Worm (Caenorhabditis elegans) whole organism, young adult: ENCODE data around the gene twk-23.

Experiments used
- C06A6.2 ChIP-seq: fragments of 200-800 bp; sonication (Bioruptor generic); conservative IDR thresholded peaks from 2 replicates; pipeline ENCODE4 v1.3.6; 2022; ENCODE audit warnings: missing genetic modification characterization, missing compliant biosample characterization
- D2030.7 ChIP-seq: fragments of 200-800 bp; sonication (Bioruptor generic); IDR thresholded peaks from 2 replicates; pipeline ENCODE4 v1.3.6; 2022; ENCODE audit warnings: missing genetic modification reagents, missing genetic modification characterization, missing compliant biosample characterization
- F39B2.1 ChIP-seq: fragments of 200-800 bp; sonication (Bioruptor generic); IDR thresholded peaks from 2 replicates; pipeline ENCODE4 v1.3.6; 2022; ENCODE audit warnings: missing genetic modification reagents, missing genetic modification characterization, missing compliant biosample characterization
- F52B5.7 ChIP-seq: sonication (generic microtip); optimal IDR thresholded peaks from 2 replicates; lab custom pipeline; 2016; ENCODE audit warnings: mild to moderate bottlenecking, missing genetic modification characterization, missing compliant biosample characterization
- F57A8.1 ChIP-seq: fragments of 200-800 bp; sonication (Bioruptor generic); optimal IDR thresholded peaks from 2 replicates; lab custom pipeline; 2018; ENCODE audit warnings: mild to moderate bottlenecking, missing genetic modification characterization, moderate library complexity, missing compliant biosample characterization
- ama-1 ChIP-seq, 3 experiments: fragments of 150-350 bp in 1 of 3; sonication (generic microtip) in 2 of 3; optimal IDR thresholded peaks; 2 replicates each; lab custom pipeline; 2014 to 2018; ENCODE audit warnings: missing biosample characterization in 2 of 3, missing genetic modification characterization in 2 of 3, missing genetic modification reagents in 2 of 3
- aptf-3 ChIP-seq: fragments of 200-800 bp; sonication (Bioruptor generic); IDR thresholded peaks from 2 replicates; pipeline ENCODE4 v1.3.6; 2022; ENCODE audit warnings: missing genetic modification characterization, missing compliant biosample characterization
- atf-7 ChIP-seq: sonication (generic microtip); optimal IDR thresholded peaks from 2 replicates; lab custom pipeline; 2017; ENCODE audit warnings: mild to moderate bottlenecking, missing genetic modification characterization, missing compliant biosample characterization
- athp-1 ChIP-seq: sonication (generic microtip); optimal IDR thresholded peaks from 2 replicates; lab custom pipeline; 2017; ENCODE audit warnings: mild to moderate bottlenecking, missing genetic modification characterization, missing compliant biosample characterization
- attf-5 ChIP-seq: fragments of 200-800 bp; sonication (Bioruptor generic); optimal IDR thresholded peaks from 2 replicates; lab custom pipeline; 2018; ENCODE audit warnings: mild to moderate bottlenecking, missing genetic modification characterization, missing compliant biosample characterization
- bed-2 ChIP-seq: fragments of 200-800 bp; sonication (Bioruptor generic); IDR thresholded peaks from 2 replicates; pipeline ENCODE4 v1.3.6; 2022; ENCODE audit warnings: missing genetic modification reagents, missing genetic modification characterization, missing compliant biosample characterization
- cebp-1 ChIP-seq, 2 experiments: fragments of 200-800 bp in 1 of 2; sonication (Bioruptor generic) in 1 of 2; sonication (generic microtip) in 1 of 2; IDR thresholded peaks in 1 of 2; optimal IDR thresholded peaks in 1 of 2; 2 replicates each; pipeline versions ENCODE4 v1.3.6 to Lab custom; 2017 to 2022; ENCODE audit warnings: missing compliant biosample characterization in 2 of 2, missing genetic modification characterization in 2 of 2, mild to moderate bottlenecking in 1 of 2, missing genetic modification reagents in 1 of 2, moderate library complexity in 1 of 2
- cebp-2 ChIP-seq: fragments of 200-800 bp; sonication (Bioruptor generic); IDR thresholded peaks from 2 replicates; pipeline ENCODE4 v1.3.6; 2022; ENCODE audit warnings: missing genetic modification characterization, missing compliant biosample characterization
- ceh-100 ChIP-seq: fragments of 200-800 bp; sonication (Bioruptor generic); IDR thresholded peaks from 2 replicates; pipeline ENCODE4 v1.3.6; 2022; ENCODE audit warnings: missing genetic modification reagents, missing genetic modification characterization, missing compliant biosample characterization
- ceh-40 ChIP-seq: fragments of 200-800 bp; sonication (Bioruptor generic); IDR thresholded peaks from 2 replicates; pipeline ENCODE4 v1.3.6; 2022; ENCODE audit warnings: missing genetic modification characterization, missing compliant biosample characterization
- ceh-58 ChIP-seq: fragments of 200-800 bp; sonication (Bioruptor generic); IDR thresholded peaks from 2 replicates; pipeline ENCODE4 v1.3.6; 2022; ENCODE audit warnings: missing genetic modification characterization, missing compliant biosample characterization
- ceh-79 ChIP-seq: sonication (generic microtip); optimal IDR thresholded peaks from 2 replicates; lab custom pipeline; 2017; ENCODE audit warnings: mild to moderate bottlenecking, missing genetic modification characterization, missing compliant biosample characterization
- die-1 ChIP-seq: sonication (generic microtip); optimal IDR thresholded peaks from 2 replicates; lab custom pipeline; 2016; ENCODE audit warnings: missing genotype, mild to moderate bottlenecking, missing genetic modification characterization, missing compliant biosample characterization
- egl-44 ChIP-seq: fragments of 200-800 bp; sonication (Bioruptor generic); IDR thresholded peaks from 2 replicates; pipeline ENCODE4 v1.3.6; 2022; ENCODE audit warnings: missing genetic modification reagents, missing genetic modification characterization, missing compliant biosample characterization
- egrh-3 ChIP-seq: fragments of 200-800 bp; sonication (Bioruptor generic); IDR thresholded peaks from 2 replicates; pipeline ENCODE4 v1.3.6; 2022; ENCODE audit warnings: missing genetic modification reagents, missing genetic modification characterization, missing compliant biosample characterization
- ekl-4 ChIP-seq: fragments of 200-800 bp; sonication (Bioruptor generic); IDR thresholded peaks from 2 replicates; pipeline ENCODE4 v1.3.6; 2022; ENCODE audit warnings: missing genetic modification reagents, missing genetic modification characterization, missing compliant biosample characterization
- him-1 ChIP-seq: sonication (generic microtip); optimal IDR thresholded peaks from 2 replicates; lab custom pipeline; 2016; ENCODE audit warnings: missing genotype, missing genetic modification reagents, missing genetic modification characterization, missing compliant biosample characterization
- hsf-1 ChIP-seq: fragments of 200-800 bp; sonication (Bioruptor generic); IDR thresholded peaks from 2 replicates; pipeline ENCODE4 v1.3.6; 2022; ENCODE audit warnings: missing genetic modification reagents, missing genetic modification characterization, missing compliant biosample characterization
- let-607 ChIP-seq, 2 experiments: fragments of 200-800 bp in 1 of 2; sonication (Bioruptor generic) in 1 of 2; sonication (generic microtip) in 1 of 2; optimal IDR thresholded peaks; 2 replicates each; lab custom pipeline; 2016 to 2018; ENCODE audit warnings: mild to moderate bottlenecking in 2 of 2, missing compliant biosample characterization in 2 of 2, missing genetic modification characterization in 2 of 2, moderate library complexity in 2 of 2, missing genotype in 1 of 2
- madf-8 ChIP-seq: fragments of 200-800 bp; sonication (Bioruptor generic); conservative IDR thresholded peaks from 2 replicates; pipeline ENCODE4 v1.3.6; 2022; ENCODE audit warnings: missing genetic modification reagents, missing genetic modification characterization, missing compliant biosample characterization
- mes-4 ChIP-seq: sonication (generic microtip); optimal IDR thresholded peaks from 2 replicates; lab custom pipeline; 2016; ENCODE audit warnings: missing genotype, missing genetic modification characterization, missing compliant biosample characterization
- mxl-1 ChIP-seq: sonication (generic microtip); optimal IDR thresholded peaks from 2 replicates; lab custom pipeline; 2016; ENCODE audit warnings: missing genetic modification characterization, missing compliant biosample characterization
- nfya-2 ChIP-seq: fragments of 200-800 bp; sonication (Bioruptor generic); IDR thresholded peaks from 2 replicates; pipeline ENCODE4 v1.3.6; 2022; ENCODE audit warnings: missing genetic modification reagents, missing genetic modification characterization, missing compliant biosample characterization
- nhr-179 ChIP-seq: sonication (generic microtip); optimal IDR thresholded peaks from 2 replicates; lab custom pipeline; 2016; ENCODE audit warnings: mild to moderate bottlenecking, missing genetic modification characterization, missing compliant biosample characterization
- pbrm-1 ChIP-seq: fragments of 200-800 bp; sonication (Bioruptor generic); IDR thresholded peaks from 2 replicates; pipeline ENCODE4 v1.3.6; 2022; ENCODE audit warnings: missing genetic modification reagents, missing genetic modification characterization, missing compliant biosample characterization
- pha-4 ChIP-seq: fragments of 150-350 bp; sonication (generic microtip); optimal IDR thresholded peaks from 2 replicates; lab custom pipeline; 2014; ENCODE audit warnings: missing biosample characterization, missing genetic modification reagents, missing genetic modification characterization
- rcor-1 ChIP-seq: fragments of 200-800 bp; sonication (Bioruptor generic); IDR thresholded peaks from 2 replicates; pipeline ENCODE4 v1.3.6; 2022; ENCODE audit warnings: missing genetic modification reagents, missing genetic modification characterization, missing compliant biosample characterization
- rec-8 ChIP-seq, 2 experiments: sonication (generic microtip); optimal IDR thresholded peaks; 2 replicates each; lab custom pipeline; 2016; ENCODE audit warnings: mild to moderate bottlenecking in 2 of 2, missing genetic modification characterization in 2 of 2, missing genetic modification reagents in 2 of 2, missing genotype in 2 of 2, missing biosample characterization in 1 of 2, missing compliant biosample characterization in 1 of 2, moderate library complexity in 1 of 2
- repo-1 ChIP-seq: sonication (generic microtip); optimal IDR thresholded peaks from 2 replicates; lab custom pipeline; 2017; ENCODE audit warnings: mild to moderate bottlenecking, missing genetic modification characterization, missing compliant biosample characterization
- rpc-1 ChIP-seq, 2 experiments: fragments of 150-350 bp in 1 of 2; sonication (generic microtip) in 1 of 2; optimal IDR thresholded peaks; 2 replicates each; lab custom pipeline; 2014 to 2018; ENCODE audit warnings: missing biosample characterization in 1 of 2, missing genetic modification characterization in 1 of 2, missing genetic modification reagents in 1 of 2, missing genotype in 1 of 2
- snpc-1.1 ChIP-seq: sonication (generic microtip); optimal IDR thresholded peaks from 2 replicates; lab custom pipeline; 2017; ENCODE audit warnings: missing genetic modification characterization, mild to moderate bottlenecking, missing compliant biosample characterization, antibody characterized with exemption, moderate library complexity, missing genotype, missing genetic modification reagents; ENCODE audit not compliant: insufficient read depth
- snpc-4 ChIP-seq, 5 experiments: fragments of 150-350 bp in 1 of 5; sonication (generic microtip) in 4 of 5; optimal IDR thresholded peaks; 2 replicates each; lab custom pipeline; 2014 to 2018; ENCODE audit warnings: missing genetic modification characterization in 5 of 5, missing biosample characterization in 3 of 5, antibody characterized with exemption in 2 of 5, mild to moderate bottlenecking in 2 of 5, missing compliant biosample characterization in 2 of 5, missing genotype in 2 of 5, moderate library complexity in 2 of 5, missing genetic modification reagents in 1 of 5
- xnd-1 ChIP-seq: sonication (generic microtip); optimal IDR thresholded peaks from 2 replicates; lab custom pipeline; 2016; ENCODE audit warnings: missing genotype, missing genetic modification reagents, missing genetic modification characterization, missing compliant biosample characterization
- zfh-2 ChIP-seq: fragments of 200-800 bp; sonication (Bioruptor generic); conservative IDR thresholded peaks from 2 replicates; pipeline ENCODE4 v1.3.6; 2022; ENCODE audit warnings: missing genetic modification reagents, missing genetic modification characterization, missing compliant biosample characterization
- zim-3 ChIP-seq: sonication (generic microtip); optimal IDR thresholded peaks from 2 replicates; lab custom pipeline; 2017; ENCODE audit warnings: mild to moderate bottlenecking, missing genetic modification characterization, moderate library complexity, missing compliant biosample characterization
- ztf-18 ChIP-seq: sonication (generic microtip); optimal IDR thresholded peaks from 2 replicates; lab custom pipeline; 2016; ENCODE audit warnings: missing genotype, mild to moderate bottlenecking, missing genetic modification characterization, missing compliant biosample characterization
- ztf-25 ChIP-seq: fragments of 200-800 bp; sonication (Bioruptor generic); IDR thresholded peaks from 2 replicates; pipeline ENCODE4 v1.3.6; 2022; ENCODE audit warnings: missing genetic modification reagents, missing genetic modification characterization, missing compliant biosample characterization

The twk-23 gene

DNA sequence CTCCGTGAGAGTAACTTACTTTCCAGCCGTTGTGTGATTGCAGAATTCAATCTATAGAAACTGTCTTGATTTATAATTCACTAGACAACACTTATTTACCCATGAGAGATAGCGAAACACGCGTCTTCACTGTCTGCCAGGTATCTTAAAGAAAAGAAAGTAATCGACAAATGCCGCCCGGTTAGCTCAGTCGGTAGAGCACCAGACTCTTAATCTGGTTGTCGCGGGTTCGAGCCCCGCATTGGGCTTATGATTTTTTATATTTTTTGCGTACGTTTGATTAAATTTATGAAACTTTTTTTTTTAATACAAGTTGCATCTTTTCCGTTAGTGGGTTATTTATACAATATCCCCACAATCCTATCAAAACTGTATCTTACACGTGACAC, 41.3 kb downstream of the twk-23 start (continued):
- peak; percentile 74 for TF ChIP-seq him-1
- peak; percentile 81 for TF ChIP-seq die-1
- no peak for TF ChIP-seq ekl-4
- peak; percentile 32; the same call in 1 of the 2 replicates for TF ChIP-seq hsf-1 (GFP tag; lab: Robert Waterston, UW)
- peak; percentile 22 for TF ChIP-seq attf-5 (GFP tag; lab: Kevin White, UChicago)
- TF ChIP-seq snpc-4 (GFP tag; optimal IDR thresholded peaks at IDR 0.05; lab: Kevin White, UChicago), result peak; percentile 3
- TF ChIP-seq snpc-4 (tag; optimal IDR thresholded peaks at IDR 0.05; lab: Kevin White, UChicago), result no peak
- 0 out of 2 replicates have a peak, but pooled peaks have one; percentile 31 for TF ChIP-seq rcor-1 (GFP tag; lab: Robert Waterston, UW)
- TF ChIP-seq ceh-58 (GFP tag; lab: Robert Waterston, UW), result no peak
- TF ChIP-seq zim-3 (tag; lab: Kevin White, UChicago), result no peak
- no peak for TF ChIP-seq mxl-1 (tag; lab: Kevin White, UChicago)
- 0 out of 2 replicates have a peak, but pooled peaks have one; percentile 15 for TF ChIP-seq cebp-1 (GFP tag; IDR thresholded peaks at IDR 0.05; lab: Robert Waterston, UW)
- TF ChIP-seq cebp-1 (tag; optimal IDR thresholded peaks at IDR 0.05; lab: Kevin White, UChicago), result no peak
- peak; percentile 76; the same call in 1 of the 2 replicates for TF ChIP-seq ztf-25 (GFP tag; lab: Robert Waterston, UW)
- TF ChIP-seq D2030.7 (GFP tag; lab: Robert Waterston, UW), result peak; percentile 63
- peak in 1 of 2 experiments; percentile 25 for TF ChIP-seq rec-8 (tag; optimal IDR thresholded peaks at IDR 0.05; lab: Kevin White, UChicago)
- peak; percentile 65; the same call in 1 of the 2 replicates for TF ChIP-seq pbrm-1 (GFP tag; lab: Robert Waterston, UW)
- TF ChIP-seq rpc-1 (optimal IDR thresholded peaks at IDR 0.05; lab: Kevin White, UChicago), result peak; percentile 74
- TF ChIP-seq rpc-1 (tag; optimal IDR thresholded peaks at IDR 0.05; lab: Kevin White, UChicago), result peak; percentile 75
- no peak for TF ChIP-seq bed-2
- TF ChIP-seq mes-4 (tag; lab: Kevin White, UChicago), result no peak
- 0 out of 2 replicates have a peak, but pooled peaks have one; percentile 18 for TF ChIP-seq egrh-3 (GFP tag; lab: Robert Waterston, UW)
- TF ChIP-seq F52B5.7 (tag; lab: Kevin White, UChicago), result no peak
- no peak for TF ChIP-seq atf-7 (tag; lab: Kevin White, UChicago)
- TF ChIP-seq madf-8 (GFP tag; lab: Robert Waterston, UW), result no peak
- TF ChIP-seq athp-1 (tag; lab: Kevin White, UChicago), result peak; percentile 9
- no peak for TF ChIP-seq egl-44 (GFP tag; lab: Robert Waterston, UW)
- no peak for TF ChIP-seq repo-1 (tag; lab: Kevin White, UChicago)
- peak; percentile 51 for TF ChIP-seq F57A8.1 (GFP tag; lab: Kevin White, UChicago)

DNA sequence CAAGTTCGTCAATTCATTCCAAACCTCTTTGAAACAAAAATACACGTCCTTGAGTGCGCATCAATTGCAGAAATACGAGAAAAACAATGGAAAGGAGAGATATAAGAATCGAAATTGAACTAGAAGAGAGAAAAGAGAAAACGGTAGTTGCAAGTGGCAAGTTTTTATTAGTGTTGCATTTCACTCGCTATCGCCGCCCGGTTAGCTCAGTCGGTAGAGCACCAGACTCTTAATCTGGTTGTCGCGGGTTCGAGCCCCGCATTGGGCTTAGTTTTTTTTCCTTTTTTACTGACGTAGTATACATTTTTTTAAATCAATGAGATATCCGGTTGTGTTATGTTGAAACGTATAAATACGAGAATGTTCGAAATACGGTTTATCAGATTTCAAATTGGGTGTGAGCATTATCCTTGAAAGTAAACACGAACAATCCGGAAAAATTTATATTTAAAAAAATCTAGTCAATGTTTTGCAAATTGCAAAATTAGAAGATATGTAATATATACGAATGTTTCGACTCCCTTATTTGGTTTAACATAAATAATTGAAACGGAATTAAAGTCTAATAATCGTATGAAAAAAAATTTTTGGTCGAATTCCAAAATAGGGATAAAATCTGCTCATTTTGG, 41.8 kb downstream of the twk-23 start:
- TF ChIP-seq ama-1 (optimal IDR thresholded peaks at IDR 0.05; lab: Kevin White, UChicago) (no peak), ama-1 (GFP tag; optimal IDR thresholded peaks at IDR 0.05; lab: Kevin White, UChicago) (peak in 1 of 2 experiments; percentile 50), rec-8 (tag; optimal IDR thresholded peaks at IDR 0.05; lab: Kevin White, UChicago) (peak; percentile 23 to 34), D2030.7 (GFP tag; lab: Robert Waterston, UW) (peak; percentile 70), pha-4 (tag; lab: Kevin White, UChicago) (no peak), mxl-1 (tag; lab: Kevin White, UChicago) (peak; percentile 86), nfya-2 (GFP tag; lab: Robert Waterston, UW) (no peak), nhr-179 (tag; lab: Kevin White, UChicago) (no peak), mes-4 (tag; lab: Kevin White, UChicago) (peak; percentile 44), snpc-1.1 (peak; percentile 23), cebp-2 (GFP tag; lab: Robert Waterston, UW) (0 out of 2 replicates have a peak, but pooled peaks have one; percentile 52), xnd-1 (tag; lab: Kevin White, UChicago) (no peak), him-1 (no peak), ceh-40 (GFP tag; lab: Robert Waterston, UW) (no peak), ztf-18 (tag; lab: Kevin White, UChicago) (peak; percentile 36), rpc-1 (optimal IDR thresholded peaks at IDR 0.05; lab: Kevin White, UChicago) (peak; percentile 92), rpc-1 (tag; optimal IDR thresholded peaks at IDR 0.05; lab: Kevin White, UChicago) (peak; percentile 76), die-1 (peak; percentile 90), zfh-2 (no peak), C06A6.2 (0 out of 2 replicates have a peak, but pooled peaks have one; percentile 37), let-607 (tag; optimal IDR thresholded peaks at IDR 0.05; lab: Kevin White, UChicago) (peak; percentile 51 to 53), aptf-3 (0 out of 2 replicates have a peak, but pooled peaks have one; percentile 9), ceh-100 (GFP tag; lab: Robert Waterston, UW) (peak; percentile 60; the same call in 1 of the 2 replicates), F39B2.1 (no peak), ztf-25 (GFP tag; lab: Robert Waterston, UW) (peak; percentile 69; the same call in 1 of the 2 replicates), atf-7 (tag; lab: Kevin White, UChicago) (peak; percentile 18), ceh-79 (no peak)
